Fruit fly (Drosophila melanogaster) whole organism, embryonic: ENCODE data around the gene CG11790.

Experiments used
- Atf6 ChIP-seq: fragments of 200-800 bp; sonication (Bioruptor generic); IDR thresholded peaks from 2 replicates; pipeline ENCODE4 v1.3.6; 2022; ENCODE audit warnings: missing biosample characterization, missing genetic modification characterization
- Bdp1 ChIP-seq: fragments of 200-800 bp; sonication (Bioruptor generic); optimal IDR thresholded peaks from 3 replicates; lab custom pipeline; 2016; ENCODE audit warnings: missing biosample characterization, missing genetic modification characterization
- CG10654 ChIP-seq: fragments of 200-800 bp; sonication (Bioruptor generic); optimal IDR thresholded peaks from 2 replicates; lab custom pipeline; 2016; ENCODE audit warnings: missing biosample characterization, missing genetic modification characterization
- CG10979 ChIP-seq: fragments of 200-800 bp; sonication (Bioruptor generic); optimal IDR thresholded peaks from 2 replicates; lab custom pipeline; 2018; ENCODE audit warnings: missing biosample characterization, mild to moderate bottlenecking, missing genetic modification characterization, moderate library complexity
- CG13287 ChIP-seq: fragments of 200-800 bp; sonication (Bioruptor generic); IDR thresholded peaks from 2 replicates; pipeline ENCODE4 v1.3.6; 2022; ENCODE audit warnings: missing biosample characterization, missing genetic modification characterization; ENCODE audit not compliant: partially characterized antibody
- CG14710 ChIP-seq: fragments of 200-800 bp; sonication (Bioruptor generic); optimal IDR thresholded peaks from 3 replicates; lab custom pipeline; 2019; ENCODE audit warnings: missing biosample characterization, mild to moderate bottlenecking, missing genetic modification characterization, moderate library complexity
- CG15514 ChIP-seq: fragments of 200-800 bp; sonication (Bioruptor generic); optimal IDR thresholded peaks from 3 replicates; lab custom pipeline; 2017; ENCODE audit warnings: missing biosample characterization, missing genetic modification characterization, mild to moderate bottlenecking, moderate library complexity, missing genetic modification reagents
- CG15601 ChIP-seq: fragments of 200-800 bp; sonication (Bioruptor generic); optimal IDR thresholded peaks from 3 replicates; lab custom pipeline; 2019; ENCODE audit warnings: missing biosample characterization, mild to moderate bottlenecking, missing genetic modification characterization, moderate library complexity
- CG17186 ChIP-seq: fragments of 200-800 bp; sonication (Bioruptor generic); optimal IDR thresholded peaks from 3 replicates; lab custom pipeline; 2017; ENCODE audit warnings: missing biosample characterization, missing genetic modification reagents, missing genetic modification characterization
- CG1832 ChIP-seq: fragments of 200-800 bp; sonication (Bioruptor generic); optimal IDR thresholded peaks from 2 replicates; lab custom pipeline; 2017; ENCODE audit warnings: missing biosample characterization, mild to moderate bottlenecking, missing genetic modification characterization, inconsistent platforms
- CG30403 ChIP-seq: fragments of 200-800 bp; sonication (Bioruptor generic); optimal IDR thresholded peaks from 3 replicates; lab custom pipeline; 2016; ENCODE audit warnings: missing biosample characterization, missing genetic modification characterization
- CG4617 ChIP-seq: fragments of 200-800 bp; sonication (Bioruptor generic); optimal IDR thresholded peaks from 3 replicates; lab custom pipeline; 2016; ENCODE audit warnings: missing biosample characterization, missing genetic modification characterization, borderline replicate concordance
- CG6654 ChIP-seq: fragments of 200-800 bp; sonication (Bioruptor generic); optimal IDR thresholded peaks from 2 replicates; lab custom pipeline; 2017; ENCODE audit warnings: missing biosample characterization, mild to moderate bottlenecking, missing genetic modification characterization
- CG7271 ChIP-seq: fragments of 200-800 bp; sonication (Bioruptor generic); optimal IDR thresholded peaks from 2 replicates; lab custom pipeline; 2018; ENCODE audit warnings: missing biosample characterization, mild to moderate bottlenecking, missing genetic modification characterization, moderate library complexity
- CG7963 ChIP-seq: fragments of 200-800 bp; sonication (Bioruptor generic); IDR thresholded peaks from 3 replicates; pipeline ENCODE4 v1.3.6; 2022; ENCODE audit warnings: missing biosample characterization, missing genetic modification characterization; ENCODE audit not compliant: partially characterized antibody
- CG8290 ChIP-seq, 3 experiments: fragments of 200-800 bp; sonication (Bioruptor generic); optimal IDR thresholded peaks; 2 replicates each; lab custom pipeline; 2016 to 2019; ENCODE audit warnings: missing biosample characterization in 3 of 3, missing genetic modification characterization in 3 of 3, mild to moderate bottlenecking in 2 of 3, moderate library complexity in 1 of 3
- CG8388 ChIP-seq: fragments of 200-800 bp; sonication (Bioruptor generic); optimal IDR thresholded peaks from 2 replicates; lab custom pipeline; 2019; ENCODE audit warnings: missing biosample characterization, mild to moderate bottlenecking, missing genetic modification characterization, moderate library complexity
- CG8478 ChIP-seq: fragments of >200 bp; optimal IDR thresholded peaks from 2 replicates; lab custom pipeline; 2018
- CG8765 ChIP-seq: fragments of 200-800 bp; sonication (Bioruptor generic); IDR thresholded peaks from 2 replicates; pipeline ENCODE4 v1.3.6; 2022; ENCODE audit warnings: missing biosample characterization, missing genetic modification characterization
- CG9932 ChIP-seq: fragments of 200-800 bp; sonication (Bioruptor generic); IDR thresholded peaks from 2 replicates; pipeline ENCODE4 v1.3.6; 2022; ENCODE audit warnings: missing biosample characterization, missing genetic modification characterization
- D19A ChIP-seq: fragments of 200-800 bp; optimal IDR thresholded peaks from 3 replicates; lab custom pipeline; 2019; ENCODE audit warnings: missing biosample characterization, mild to moderate bottlenecking, missing genetic modification characterization, moderate library complexity
- H15 ChIP-seq: fragments of 200-800 bp; sonication (Bioruptor generic); IDR thresholded peaks from 3 replicates; pipeline ENCODE4 v1.3.6; 2022; ENCODE audit warnings: missing biosample characterization, missing genetic modification characterization
- Hmx ChIP-seq: fragments of 200-800 bp; sonication (Bioruptor generic); optimal IDR thresholded peaks from 2 replicates; lab custom pipeline; 2016; ENCODE audit warnings: missing biosample characterization, missing genetic modification characterization
- Hr39 ChIP-seq: fragments of >200 bp; optimal IDR thresholded peaks from 2 replicates; lab custom pipeline; 2017
- MBD-R2 ChIP-seq: fragments of 200-800 bp; sonication (Bioruptor generic); IDR thresholded peaks from 2 replicates; pipeline ENCODE4 v1.3.6; 2022; ENCODE audit warnings: missing biosample characterization, missing genetic modification characterization
- Max ChIP-seq: fragments of 200-800 bp; sonication (Bioruptor generic); optimal IDR thresholded peaks from 2 replicates; lab custom pipeline; 2016; ENCODE audit warnings: missing biosample characterization, mild to moderate bottlenecking, missing genetic modification characterization
- Med ChIP-seq: fragments of 200-800 bp; sonication (Bioruptor generic); peaks from one replicate; lab custom pipeline; 2016; ENCODE audit warnings: missing biosample characterization, missing genetic modification characterization, mild to moderate bottlenecking, inconsistent platforms, moderate library complexity
- Mes4 ChIP-seq: fragments of 200-800 bp; sonication (Bioruptor generic); optimal IDR thresholded peaks from 2 replicates; lab custom pipeline; 2016; ENCODE audit warnings: missing biosample characterization, missing genetic modification characterization
- Nf-YB ChIP-seq: fragments of 200-800 bp; sonication (Bioruptor generic); optimal IDR thresholded peaks from 3 replicates; lab custom pipeline; 2019; ENCODE audit warnings: missing biosample characterization, mild to moderate bottlenecking, missing genetic modification characterization, moderate library complexity
- NfI ChIP-seq: fragments of 200-800 bp; sonication (Bioruptor generic); optimal IDR thresholded peaks from 3 replicates; lab custom pipeline; 2018; ENCODE audit warnings: missing biosample characterization, mild to moderate bottlenecking, missing genetic modification characterization, moderate library complexity
- Sry-δ ChIP-seq: fragments of 200-800 bp; sonication (Bioruptor generic); optimal IDR thresholded peaks from 2 replicates; lab custom pipeline; 2016; ENCODE audit warnings: missing biosample characterization, missing genetic modification characterization
- ab ChIP-seq: fragments of 200-800 bp; sonication (Bioruptor generic); optimal IDR thresholded peaks from 2 replicates; lab custom pipeline; 2016; ENCODE audit warnings: missing biosample characterization, missing genetic modification characterization
- ap ChIP-seq: fragments of 200-800 bp; sonication (Bioruptor generic); IDR thresholded peaks from 2 replicates; pipeline ENCODE4 v1.3.6; 2022; ENCODE audit warnings: missing biosample characterization, missing genetic modification characterization
- ash1 ChIP-seq: fragments of 200-800 bp; sonication (Bioruptor generic); optimal IDR thresholded peaks from 2 replicates; lab custom pipeline; 2018; ENCODE audit warnings: missing biosample characterization, mild to moderate bottlenecking, missing genetic modification characterization
- az2 ChIP-seq: fragments of 200-800 bp; sonication (Bioruptor generic); optimal IDR thresholded peaks from 3 replicates; lab custom pipeline; 2016; ENCODE audit warnings: missing biosample characterization, missing genetic modification characterization
- danr ChIP-seq: fragments of 200-800 bp; sonication (Bioruptor generic); IDR thresholded peaks from 2 replicates; pipeline ENCODE4 v1.3.6; 2022; ENCODE audit warnings: missing biosample characterization, missing genetic modification characterization
- eve ChIP-seq, 2 experiments: fragments of >200 bp; optimal IDR thresholded peaks; 2 replicates each; lab custom pipeline; 2017; ENCODE audit warnings: missing biosample characterization in 2 of 2, missing genetic modification characterization in 2 of 2
- fd102C ChIP-seq: fragments of 200-800 bp; sonication (Bioruptor generic); optimal IDR thresholded peaks from 2 replicates; lab custom pipeline; 2018; ENCODE audit warnings: missing biosample characterization, mild to moderate bottlenecking, missing genetic modification characterization, moderate library complexity
- gem ChIP-seq: fragments of 200-800 bp; sonication (Bioruptor generic); optimal IDR thresholded peaks from 2 replicates; lab custom pipeline; 2019; ENCODE audit warnings: missing biosample characterization, mild to moderate bottlenecking, missing genetic modification characterization, moderate library complexity
- grau ChIP-seq: fragments of 200-800 bp; optimal IDR thresholded peaks from 3 replicates; lab custom pipeline; 2019; ENCODE audit warnings: missing biosample characterization, mild to moderate bottlenecking, missing genetic modification characterization, moderate library complexity
- gsb-n ChIP-seq: fragments of 200-800 bp; sonication (Bioruptor generic); optimal IDR thresholded peaks from 3 replicates; lab custom pipeline; 2018; ENCODE audit warnings: missing biosample characterization, mild to moderate bottlenecking, missing genetic modification characterization
- kay ChIP-seq: fragments of 200-800 bp; sonication (Bioruptor generic); optimal IDR thresholded peaks from 2 replicates; lab custom pipeline; 2016; ENCODE audit warnings: missing biosample characterization, missing genetic modification characterization
- maf-S ChIP-seq: fragments of 200-800 bp; sonication (Bioruptor generic); optimal IDR thresholded peaks from 2 replicates; lab custom pipeline; 2016; ENCODE audit warnings: missing biosample characterization, missing genetic modification characterization
- nmo ChIP-seq: fragments of 200-800 bp; sonication (Bioruptor generic); optimal IDR thresholded peaks from 2 replicates; lab custom pipeline; 2018; ENCODE audit warnings: missing biosample characterization, mild to moderate bottlenecking, missing genetic modification characterization, moderate library complexity
- odd ChIP-seq: fragments of 200-800 bp; sonication (Bioruptor generic); optimal IDR thresholded peaks from 2 replicates; lab custom pipeline; 2017; ENCODE audit warnings: missing biosample characterization, mild to moderate bottlenecking, missing genetic modification characterization
- pnt ChIP-seq: fragments of 200-800 bp; sonication (Bioruptor generic); optimal IDR thresholded peaks from 3 replicates; lab custom pipeline; 2016; ENCODE audit warnings: missing biosample characterization, missing genetic modification characterization
- sens ChIP-seq: fragments of 200-800 bp; sonication (Bioruptor generic); peaks from one replicate; lab custom pipeline; 2016; ENCODE audit warnings: missing biosample characterization, missing genetic modification characterization
- tio ChIP-seq: fragments of 200-800 bp; sonication (Bioruptor generic); optimal IDR thresholded peaks from 2 replicates; lab custom pipeline; 2017; ENCODE audit warnings: missing biosample characterization, missing genetic modification characterization, inconsistent platforms
- trem ChIP-seq: fragments of 200-800 bp; optimal IDR thresholded peaks from 3 replicates; lab custom pipeline; 2019; ENCODE audit warnings: missing biosample characterization, mild to moderate bottlenecking, missing genetic modification characterization, moderate library complexity
- vnd ChIP-seq: fragments of 200-800 bp; sonication (Bioruptor generic); IDR thresholded peaks from 3 replicates; pipeline ENCODE4 v1.3.6; 2022; ENCODE audit warnings: missing biosample characterization, missing genetic modification characterization; ENCODE audit not compliant: partially characterized antibody
- zen ChIP-seq: fragments of 200-800 bp; sonication (Bioruptor generic); optimal IDR thresholded peaks from 3 replicates; lab custom pipeline; 2018; ENCODE audit warnings: missing biosample characterization, mild to moderate bottlenecking, missing genetic modification characterization, moderate library complexity

The CG11790 gene

DNA sequence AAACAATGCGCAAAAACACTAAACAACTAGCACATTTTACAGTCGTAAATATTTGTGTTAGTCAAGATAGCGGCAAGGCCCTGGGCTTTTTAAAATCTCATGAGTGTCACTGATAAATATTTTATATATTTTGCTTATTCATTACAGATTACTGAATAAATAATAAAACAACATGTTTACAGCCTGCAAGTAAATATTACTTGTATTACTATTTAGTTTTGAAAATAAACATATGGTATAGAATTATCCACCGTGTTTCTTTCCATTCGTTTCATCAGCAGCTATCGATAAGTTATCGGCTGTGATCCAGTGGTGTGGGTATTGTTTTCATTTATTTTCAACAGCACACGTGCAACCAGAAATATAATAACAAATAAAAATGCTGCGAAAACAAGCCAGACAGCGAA, 27.1 kb downstream of the CG11790 start, which contains the start of the genes shams and CG11920 (continued):
- no peak for TF ChIP-seq CG8478 (lab: Kevin White, UChicago)
- peak; percentile 57 for TF ChIP-seq gem (tag; lab: Kevin White, UChicago)
- peak; percentile 79 for TF ChIP-seq Med
- TF ChIP-seq CG10654 (GFP tag; lab: Kevin White, UChicago) = peak; percentile 2
- peak; percentile 32 for TF ChIP-seq grau (tag; lab: Kevin White, UChicago)
- TF ChIP-seq CG17186 (GFP tag; lab: Kevin White, UChicago) = peak; percentile 14
- no peak for TF ChIP-seq tio (GFP tag; lab: Kevin White, UChicago)
- no peak for TF ChIP-seq NfI (GFP tag; lab: Kevin White, UChicago)
- TF ChIP-seq Hmx (GFP tag; lab: Kevin White, UChicago) = no peak
- no peak for TF ChIP-seq ab (GFP tag; lab: Kevin White, UChicago)
- peak; percentile 63 for TF ChIP-seq CG14710 (tag; lab: Kevin White, UChicago)
- TF ChIP-seq nmo = peak; percentile 51
- no peak for TF ChIP-seq CG8388 (GFP tag; lab: Kevin White, UChicago)
- no peak for TF ChIP-seq Bdp1
- TF ChIP-seq Sry-δ (GFP tag; lab: Kevin White, UChicago) = no peak
- TF ChIP-seq vnd = peak; percentile 52; the same call in 1 of the 3 replicates
- TF ChIP-seq az2 = peak; percentile 2
- no peak for TF ChIP-seq maf-S
- no peak for TF ChIP-seq CG9932 (GFP tag; lab: Robert Waterston, UW)
- no peak for TF ChIP-seq Mes4 (GFP tag; lab: Kevin White, UChicago)
- peak; percentile 80 for TF ChIP-seq sens
- peak; percentile 39; the same call in 1 of the 3 replicates for TF ChIP-seq CG7963
- TF ChIP-seq H15 = no peak
- peak; percentile 84 for TF ChIP-seq trem (tag; lab: Kevin White, UChicago)
- no peak for TF ChIP-seq CG1832
- TF ChIP-seq Atf6 (GFP tag; lab: Robert Waterston, UW) = no peak
- peak; percentile 62; the same call in 1 of the 2 replicates for TF ChIP-seq MBD-R2 (GFP tag; lab: Robert Waterston, UW)
- TF ChIP-seq ash1 = no peak
- peak; percentile 13 for TF ChIP-seq CG10979 (tag; lab: Kevin White, UChicago)
- TF ChIP-seq CG8765 (GFP tag; lab: Robert Waterston, UW) = no peak
- TF ChIP-seq Nf-YB = peak; percentile 24
- TF ChIP-seq CG8290 (GFP tag; optimal IDR thresholded peaks at IDR 0.05; lab: Kevin White, UChicago) = peak; percentile 20
- TF ChIP-seq CG8290 (tag; optimal IDR thresholded peaks at IDR 0.05; lab: Kevin White, UChicago) = peak in 1 of 2 experiments; percentile 16
- peak; percentile 42 for TF ChIP-seq CG15601 (tag; lab: Kevin White, UChicago)
- no peak for TF ChIP-seq danr
- no peak for TF ChIP-seq ap
- TF ChIP-seq CG13287 = peak; percentile 74
- no peak for TF ChIP-seq eve (GFP tag; optimal IDR thresholded peaks at IDR 0.05; lab: Kevin White, UChicago)
- TF ChIP-seq odd (GFP tag; lab: Kevin White, UChicago) = no peak
- TF ChIP-seq CG4617 (GFP tag; lab: Kevin White, UChicago) = peak; percentile 60
- TF ChIP-seq CG30403 (GFP tag; lab: Kevin White, UChicago) = peak; percentile 29
- TF ChIP-seq D19A (tag; lab: Kevin White, UChicago) = peak; percentile 20
- TF ChIP-seq gsb-n = peak; percentile 40
- no peak for TF ChIP-seq fd102C
- no peak for TF ChIP-seq pnt (GFP tag; lab: Kevin White, UChicago)
- TF ChIP-seq Hr39 (lab: Kevin White, UChicago) = no peak
- TF ChIP-seq CG6654 (GFP tag; lab: Kevin White, UChicago) = no peak
- no peak for TF ChIP-seq kay (GFP tag; lab: Kevin White, UChicago)
- no peak for TF ChIP-seq CG7271
- TF ChIP-seq CG15514 (GFP tag; lab: Kevin White, UChicago) = no peak
- TF ChIP-seq Max (GFP tag; lab: Kevin White, UChicago) = peak; percentile 68
- TF ChIP-seq zen = no peak
